Worm (Caenorhabditis elegans): ENCODE measurements around the gene col-110.

col-110 gene

DNA sequence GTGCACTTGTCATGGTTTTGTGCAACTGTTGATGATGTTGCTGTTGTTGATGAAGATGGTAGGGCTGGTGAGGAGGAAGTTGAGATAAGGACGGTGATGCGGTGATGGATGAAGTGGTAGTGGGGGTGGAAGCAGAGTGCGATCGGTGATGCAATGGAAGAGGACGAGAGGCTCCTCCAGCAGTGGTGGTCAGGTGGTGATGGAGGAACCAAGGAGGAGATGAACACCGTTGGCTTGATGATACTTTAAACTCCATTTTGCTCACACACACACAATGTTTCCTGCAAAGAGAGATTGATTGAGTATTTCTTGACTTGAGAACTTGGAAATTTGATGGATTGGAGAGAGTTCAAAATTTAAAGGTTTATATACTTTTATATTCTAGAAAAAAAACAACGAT, 28.4 kb upstream of the col-110 start, which contains the start of gene F19C7.8:
TSS of gene F19C7.8 (minus strand) at position 256 of the 400 bp plus-strand sequence.
- TF ChIP-seq nhr-12 (tag; optimal IDR thresholded peaks at IDR 0.05) (no peak), elt-2 (tag; optimal IDR thresholded peaks at IDR 0.05) (no peak), aly-2 (tag; optimal IDR thresholded peaks at IDR 0.05) (no peak), ztf-4 (tag; optimal IDR thresholded peaks at IDR 0.05) (no peak), skn-1 (tag; optimal IDR thresholded peaks at IDR 0.05) (no peak), tbx-2 (tag; optimal IDR thresholded peaks at IDR 0.05) (no peak), ceh-16 (tag; optimal IDR thresholded peaks at IDR 0.05) (no peak), jun-1 (tag; optimal IDR thresholded peaks at IDR 0.05) (no peak), elt-1 (tag; optimal IDR thresholded peaks at IDR 0.05) (no peak), nhr-67 (tag; optimal IDR thresholded peaks at IDR 0.05) (no peak), ceh-82 (tag; optimal IDR thresholded peaks at IDR 0.05) (no peak), ceh-28 (tag; optimal IDR thresholded peaks at IDR 0.05) (no peak)

ce11 chrIV:4636001-4636400, 26.5 kb upstream of the col-110 start, which contains the start of gene R105.5:
Gene R105.5 (plus strand): TSS chrIV:4636301.
- TF ChIP-seq pqm-1 (tag; optimal IDR thresholded peaks at IDR 0.05) (no peak), elt-1 (tag; optimal IDR thresholded peaks at IDR 0.05) (no peak), fkh-2 (tag; optimal IDR thresholded peaks at IDR 0.05) (no peak), ZK546.5 (tag; optimal IDR thresholded peaks at IDR 0.05) (no peak), ceh-9 (tag; optimal IDR thresholded peaks at IDR 0.05) (no peak), ztf-11 (tag; optimal IDR thresholded peaks at IDR 0.05) (no peak), daf-12 (tag; optimal IDR thresholded peaks at IDR 0.05) (no peak), lin-39 (tag; optimal IDR thresholded peaks at IDR 0.05) (no peak), nfya-1 (tag; optimal IDR thresholded peaks at IDR 0.05; ENCODE audit: insufficient read depth) (no peak), sea-2 (GFP tag; optimal IDR thresholded peaks at IDR 0.05) (no peak), hmg-11 (tag; optimal IDR thresholded peaks at IDR 0.05) (no peak), nhr-25 (tag; optimal IDR thresholded peaks at IDR 0.05) (no peak), ceh-16 (tag; optimal IDR thresholded peaks at IDR 0.05) (no peak), unc-39 (tag; optimal IDR thresholded peaks at IDR 0.05) (no peak), nhr-11 (tag; optimal IDR thresholded peaks at IDR 0.05) (no peak), nhr-12 (tag; optimal IDR thresholded peaks at IDR 0.05) (no peak), nhr-28 (tag; optimal IDR thresholded peaks at IDR 0.05) (no peak), fkh-10 (GFP tag; optimal IDR thresholded peaks at IDR 0.05) (no peak), mml-1 (tag; optimal IDR thresholded peaks at IDR 0.05) (no peak)

- TF ChIP-seq ZK546.5 (tag; optimal IDR thresholded peaks at IDR 0.05) (no peak), unc-39 (tag; optimal IDR thresholded peaks at IDR 0.05) (no peak), nhr-25 (tag; optimal IDR thresholded peaks at IDR 0.05) (no peak), nhr-23 (tag; optimal IDR thresholded peaks at IDR 0.05) (no peak), zag-1 (tag; optimal IDR thresholded peaks at IDR 0.05) (no peak), elt-3 (tag; optimal IDR thresholded peaks at IDR 0.05) (no peak), jun-1 (tag; optimal IDR thresholded peaks at IDR 0.05) (no peak), daf-12 (tag; optimal IDR thresholded peaks at IDR 0.05) (no peak), nhr-28 (tag; optimal IDR thresholded peaks at IDR 0.05) (no peak), mml-1 (tag; optimal IDR thresholded peaks at IDR 0.05) (no peak), pqm-1 (tag; optimal IDR thresholded peaks at IDR 0.05) (no peak), ztf-4 (tag; optimal IDR thresholded peaks at IDR 0.05) (no peak), eor-1 (tag; optimal IDR thresholded peaks at IDR 0.05) (no peak), fos-1 (tag; optimal IDR thresholded peaks at IDR 0.05) (no peak), fkh-10 (GFP tag; optimal IDR thresholded peaks at IDR 0.05) (no peak), nhr-67 (tag; optimal IDR thresholded peaks at IDR 0.05) (no peak), nfya-1 (tag; optimal IDR thresholded peaks at IDR 0.05; ENCODE audit: insufficient read depth) (no peak), unc-62 (GFP tag; optimal IDR thresholded peaks at IDR 0.05) (no peak), elt-2 (tag; optimal IDR thresholded peaks at IDR 0.05) (no peak), pha-4 (tag; optimal IDR thresholded peaks at IDR 0.05) (no peak)
Measured at ce11 chrIV:4633393-4633792, 23.9 kb upstream of the col-110 start, which contains the start of gene R105.1. Gene R105.1 (plus strand): TSS chrIV:4633693.

- TF ChIP-seq unc-62 (GFP tag; optimal IDR thresholded peaks at IDR 0.05) (no peak), ceh-16 (tag; optimal IDR thresholded peaks at IDR 0.05) (no peak), fkh-2 (tag; optimal IDR thresholded peaks at IDR 0.05) (no peak), nhr-28 (tag; optimal IDR thresholded peaks at IDR 0.05) (no peak), tbx-2 (tag; optimal IDR thresholded peaks at IDR 0.05) (no peak), nhr-25 (tag; optimal IDR thresholded peaks at IDR 0.05) (no peak), ceh-9 (tag; optimal IDR thresholded peaks at IDR 0.05) (no peak), jun-1 (tag; optimal IDR thresholded peaks at IDR 0.05) (no peak), fkh-10 (GFP tag; optimal IDR thresholded peaks at IDR 0.05) (no peak), nhr-12 (tag; optimal IDR thresholded peaks at IDR 0.05) (no peak), elt-1 (tag; optimal IDR thresholded peaks at IDR 0.05) (no peak), egl-27 (tag; optimal IDR thresholded peaks at IDR 0.05) (no peak), hmg-11 (tag; optimal IDR thresholded peaks at IDR 0.05) (no peak), zag-1 (tag; optimal IDR thresholded peaks at IDR 0.05) (no peak), snpc-4 (tag; optimal IDR thresholded peaks at IDR 0.05) (no peak), ama-1 (optimal IDR thresholded peaks at IDR 0.05) (no peak), egl-5 (tag; optimal IDR thresholded peaks at IDR 0.05) (no peak), skn-1 (tag; optimal IDR thresholded peaks at IDR 0.05) (no peak)
Measured at ce11 chrIV:4623852-4624251, 14.4 kb upstream of the col-110 start.
